Worm (Caenorhabditis elegans) whole organism, early embryonic: ENCODE results near the gene C16C8.27.

ENCODE experiments used
- B0310.2 ChIP-seq: sonication (generic microtip); optimal IDR thresholded peaks from 2 replicates; lab custom pipeline; 2016; ENCODE audit warnings: mild to moderate bottlenecking, missing genetic modification characterization, missing compliant biosample characterization
- F13C5.2 ChIP-seq: sonication (generic microtip); optimal IDR thresholded peaks from 2 replicates; lab custom pipeline; 2017; ENCODE audit warnings: mild to moderate bottlenecking, missing genetic modification characterization, inconsistent platforms, missing compliant biosample characterization
- aly-1 ChIP-seq: sonication (generic microtip); optimal IDR thresholded peaks from 2 replicates; lab custom pipeline; 2016; ENCODE audit warnings: missing genetic modification characterization, missing compliant biosample characterization
- ama-1 ChIP-seq: fragments of 150-350 bp; optimal IDR thresholded peaks from 2 replicates; lab custom pipeline; 2014
- ceh-13 ChIP-seq: fragments of 200-800 bp; sonication (Bioruptor generic); optimal IDR thresholded peaks from 2 replicates; lab custom pipeline; 2018; ENCODE audit warnings: mild to moderate bottlenecking, missing genetic modification characterization, missing compliant biosample characterization
- ceh-36 ChIP-seq: sonication (generic microtip); optimal IDR thresholded peaks from 2 replicates; lab custom pipeline; 2016; ENCODE audit warnings: missing genetic modification characterization, inconsistent platforms, missing compliant biosample characterization
- ets-7 ChIP-seq: sonication (generic microtip); optimal IDR thresholded peaks from 2 replicates; lab custom pipeline; 2016; ENCODE audit warnings: missing genotype, missing genetic modification characterization, missing compliant biosample characterization
- flt-1 ChIP-seq: fragments of 200-800 bp; sonication (Bioruptor generic); IDR thresholded peaks from 2 replicates; pipeline ENCODE4 v1.3.6; 2022; ENCODE audit warnings: missing genetic modification characterization, missing compliant biosample characterization
- hmbx-1 ChIP-seq: sonication (generic microtip); optimal IDR thresholded peaks from 2 replicates; lab custom pipeline; 2016; ENCODE audit warnings: mild to moderate bottlenecking, missing genetic modification characterization, missing compliant biosample characterization
- hmg-4 ChIP-seq: fragments of 200-800 bp; sonication (Bioruptor generic); optimal IDR thresholded peaks from 2 replicates; lab custom pipeline; 2018; ENCODE audit warnings: mild to moderate bottlenecking, missing genetic modification characterization, missing compliant biosample characterization
- hnd-1 ChIP-seq: sonication (generic microtip); optimal IDR thresholded peaks from 2 replicates; lab custom pipeline; 2016; ENCODE audit warnings: missing genetic modification characterization, missing compliant biosample characterization
- pes-1 ChIP-seq: fragments of 200-800 bp; sonication (Bioruptor generic); IDR thresholded peaks from 2 replicates; pipeline ENCODE4 v1.3.6; 2022; ENCODE audit warnings: missing genetic modification reagents, missing genetic modification characterization, missing compliant biosample characterization
- scrt-1 ChIP-seq: fragments of 200-800 bp; sonication (Bioruptor generic); IDR thresholded peaks from 2 replicates; pipeline ENCODE4 v1.3.6; 2022; ENCODE audit warnings: missing genetic modification characterization, missing compliant biosample characterization
- sea-1 ChIP-seq: fragments of 200-800 bp; sonication (Bioruptor generic); conservative IDR thresholded peaks from 2 replicates; pipeline ENCODE4 v1.3.6; 2022; ENCODE audit warnings: missing genetic modification characterization, missing compliant biosample characterization
- tbx-11 ChIP-seq: fragments of 200-800 bp; sonication (Bioruptor generic); IDR thresholded peaks from 2 replicates; pipeline ENCODE4 v1.3.6; 2022; ENCODE audit warnings: missing genetic modification characterization, missing compliant biosample characterization
- tbx-37 ChIP-seq: fragments of 200-800 bp; sonication (Bioruptor generic); conservative IDR thresholded peaks from 2 replicates; pipeline ENCODE4 v1.3.6; 2022; ENCODE audit warnings: missing genetic modification reagents, missing genetic modification characterization, missing compliant biosample characterization
- tra-4 ChIP-seq: sonication (generic microtip); optimal IDR thresholded peaks from 2 replicates; lab custom pipeline; 2017; ENCODE audit warnings: missing genetic modification characterization, missing compliant biosample characterization

Gene C16C8.27

ce11 chrII:3425433-3425832 is 16.0 kb upstream of the C16C8.27 start, which contains the start of gene nep-11:
Gene nep-11 (minus strand): TSS chrII:3425533.
- TF ChIP-seq flt-1 (no peak), aly-1 (no peak), ceh-36 (tag; lab: Kevin White, UChicago) (no peak), hnd-1 (tag; lab: Kevin White, UChicago) (no peak), hmg-4 (GFP tag; lab: Kevin White, UChicago) (no peak), tbx-37 (GFP tag; lab: Robert Waterston, UW) (no peak), F13C5.2 (no peak), pes-1 (GFP tag; lab: Robert Waterston, UW) (no peak), scrt-1 (GFP tag; lab: Robert Waterston, UW) (no peak), sea-1 (GFP tag; lab: Robert Waterston, UW) (no peak), hmbx-1 (tag; lab: Kevin White, UChicago) (no peak), B0310.2 (tag; lab: Kevin White, UChicago) (no peak), tra-4 (tag; lab: Kevin White, UChicago) (no peak), ama-1 (lab: Kevin White, UChicago) (no peak), tbx-11 (GFP tag; lab: Robert Waterston, UW) (no peak), ets-7 (tag; lab: Kevin White, UChicago) (no peak), ceh-13 (GFP tag; lab: Kevin White, UChicago) (no peak)

ce11 chrII:3428158-3428704 is 13.2 kb upstream of the C16C8.27 start:
- TF ChIP-seq tbx-11 (GFP tag; lab: Robert Waterston, UW): no peak
- TF ChIP-seq tra-4 (tag; lab: Kevin White, UChicago): no peak
- TF ChIP-seq B0310.2 (tag; lab: Kevin White, UChicago): no peak
- no peak for TF ChIP-seq hmg-4 (GFP tag; lab: Kevin White, UChicago)
- no peak for TF ChIP-seq ceh-13 (GFP tag; lab: Kevin White, UChicago)
- TF ChIP-seq ceh-36 (tag; lab: Kevin White, UChicago): no peak
- TF ChIP-seq sea-1 (GFP tag; lab: Robert Waterston, UW): no peak
- TF ChIP-seq ets-7 (tag; lab: Kevin White, UChicago): no peak
- TF ChIP-seq tbx-37 (GFP tag; lab: Robert Waterston, UW): no peak

- TF ChIP-seq ceh-36 (tag; lab: Kevin White, UChicago) (no peak), ets-7 (tag; lab: Kevin White, UChicago) (no peak), hmg-4 (GFP tag; lab: Kevin White, UChicago) (no peak), tbx-37 (GFP tag; lab: Robert Waterston, UW) (no peak), flt-1 (no peak), scrt-1 (GFP tag; lab: Robert Waterston, UW) (no peak), tbx-11 (GFP tag; lab: Robert Waterston, UW) (no peak), B0310.2 (tag; lab: Kevin White, UChicago) (no peak), sea-1 (GFP tag; lab: Robert Waterston, UW) (no peak), aly-1 (no peak), pes-1 (GFP tag; lab: Robert Waterston, UW) (no peak), tra-4 (tag; lab: Kevin White, UChicago) (no peak)
Measured at ce11 chrII:3429400-3429799, 12.1 kb upstream of the C16C8.27 start, which contains the start of gene C16C8.18. Gene C16C8.18 (plus strand): TSS chrII:3429700.

ce11 chrII:3434893-3435503 is 6.5 kb upstream of the C16C8.27 start:
- TF ChIP-seq tra-4 (tag; lab: Kevin White, UChicago) (no peak), ceh-36 (tag; lab: Kevin White, UChicago) (no peak), aly-1 (no peak), ama-1 (lab: Kevin White, UChicago) (no peak), F13C5.2 (no peak), B0310.2 (tag; lab: Kevin White, UChicago) (no peak), tbx-37 (GFP tag; lab: Robert Waterston, UW) (no peak), ets-7 (tag; lab: Kevin White, UChicago) (no peak)

- TF ChIP-seq hmbx-1 (tag; lab: Kevin White, UChicago) (no peak), F13C5.2 (no peak), ceh-36 (tag; lab: Kevin White, UChicago) (no peak)
Measured at ce11 chrII:3436412-3436811, 5.1 kb upstream of the C16C8.27 start, which contains the start of gene skpo-2. Gene skpo-2 (minus strand): TSS chrII:3436512.

- TF ChIP-seq hmg-4 (GFP tag; lab: Kevin White, UChicago): no peak
- TF ChIP-seq B0310.2 (tag; lab: Kevin White, UChicago): no peak
- 0 out of 2 replicates have a peak, but pooled peaks have one; percentile 21 for TF ChIP-seq tbx-11 (GFP tag; lab: Robert Waterston, UW)
Measured at ce11 chrII:3437393-3437792, 4.1 kb upstream of the C16C8.27 start.

- TF ChIP-seq flt-1: no peak
- no peak for TF ChIP-seq hmbx-1 (tag; lab: Kevin White, UChicago)
- no peak for TF ChIP-seq B0310.2 (tag; lab: Kevin White, UChicago)
- TF ChIP-seq F13C5.2: no peak
- no peak for TF ChIP-seq ets-7 (tag; lab: Kevin White, UChicago)
- no peak for TF ChIP-seq scrt-1 (GFP tag; lab: Robert Waterston, UW)
- no peak for TF ChIP-seq pes-1 (GFP tag; lab: Robert Waterston, UW)
- no peak for TF ChIP-seq tra-4 (tag; lab: Kevin White, UChicago)
- no peak for TF ChIP-seq aly-1
- TF ChIP-seq tbx-11 (GFP tag; lab: Robert Waterston, UW): no peak
- no peak for TF ChIP-seq ceh-36 (tag; lab: Kevin White, UChicago)
- TF ChIP-seq ceh-13 (GFP tag; lab: Kevin White, UChicago): no peak
- no peak for TF ChIP-seq hnd-1 (tag; lab: Kevin White, UChicago)
- TF ChIP-seq sea-1 (GFP tag; lab: Robert Waterston, UW): no peak
- no peak for TF ChIP-seq hmg-4 (GFP tag; lab: Kevin White, UChicago)
- TF ChIP-seq ama-1 (lab: Kevin White, UChicago): no peak
Measured at ce11 chrII:3438280-3438679, 3.2 kb upstream of the C16C8.27 start.
